Worm (Caenorhabditis elegans) whole organism, L3 larva: ENCODE data around the gene srlf-4.

ENCODE experiments used
- R02D3.7 ChIP-seq: fragments of 150-350 bp; optimal IDR thresholded peaks from 2 replicates; lab custom pipeline; 2014; ENCODE audit warnings: missing biosample characterization, missing genetic modification characterization
- ZK546.5 ChIP-seq: sonication (generic microtip); optimal IDR thresholded peaks from 2 replicates; lab custom pipeline; 2017; ENCODE audit warnings: missing biosample characterization, missing genetic modification characterization
- aly-2 ChIP-seq: fragments of 150-350 bp; optimal IDR thresholded peaks from 2 replicates; lab custom pipeline; 2014; ENCODE audit warnings: missing biosample characterization, missing genetic modification characterization
- ama-1 ChIP-seq: fragments of 150-350 bp; optimal IDR thresholded peaks from 2 replicates; lab custom pipeline; 2018
- ceh-16 ChIP-seq: sonication (generic microtip); optimal IDR thresholded peaks from 2 replicates; lab custom pipeline; 2017; ENCODE audit warnings: missing biosample characterization, missing genetic modification characterization
- ceh-28 ChIP-seq: fragments of 150-350 bp; optimal IDR thresholded peaks from 2 replicates; lab custom pipeline; 2014; ENCODE audit warnings: missing biosample characterization, missing genetic modification reagents, missing genetic modification characterization
- ceh-9 ChIP-seq: sonication (generic microtip); optimal IDR thresholded peaks from 2 replicates; lab custom pipeline; 2018; ENCODE audit warnings: missing biosample characterization, missing genetic modification characterization
- daf-12 ChIP-seq: fragments of 150-350 bp; optimal IDR thresholded peaks from 2 replicates; lab custom pipeline; 2014; ENCODE audit warnings: missing biosample characterization, missing genetic modification reagents, missing genetic modification characterization
- egl-27 ChIP-seq: sonication (generic microtip); optimal IDR thresholded peaks from 4 replicates; lab custom pipeline; 2017; ENCODE audit warnings: missing biosample characterization, missing genetic modification reagents, missing genetic modification characterization
- elt-1 ChIP-seq: fragments of 150-350 bp; optimal IDR thresholded peaks from 2 replicates; lab custom pipeline; 2014; ENCODE audit warnings: missing biosample characterization, missing genetic modification characterization
- elt-2 ChIP-seq: sonication (generic microtip); optimal IDR thresholded peaks from 2 replicates; lab custom pipeline; 2016; ENCODE audit warnings: missing genetic modification reagents, mild to moderate bottlenecking, missing genetic modification characterization, missing compliant biosample characterization
- elt-3 ChIP-seq, 3 experiments: fragments of 150-350 bp in 1 of 3; sonication (generic microtip) in 2 of 3; optimal IDR thresholded peaks; 2 replicates in 2 of 3; 4 replicates in 1 of 3; lab custom pipeline; 2014 to 2017; ENCODE audit warnings: missing biosample characterization in 3 of 3, missing genetic modification characterization in 3 of 3
- fkh-2 ChIP-seq: fragments of 150-350 bp; optimal IDR thresholded peaks from 2 replicates; lab custom pipeline; 2014; ENCODE audit warnings: missing biosample characterization, missing genetic modification reagents, missing genetic modification characterization
- fos-1 ChIP-seq: fragments of 150-350 bp; optimal IDR thresholded peaks from 2 replicates; lab custom pipeline; 2014; ENCODE audit warnings: missing biosample characterization, missing genetic modification characterization
- hmg-11 ChIP-seq: sonication (generic microtip); optimal IDR thresholded peaks from 2 replicates; lab custom pipeline; 2016; ENCODE audit warnings: missing genetic modification characterization, missing compliant biosample characterization
- jun-1 ChIP-seq: fragments of 150-350 bp; optimal IDR thresholded peaks from 2 replicates; lab custom pipeline; 2014; ENCODE audit warnings: missing biosample characterization, missing genetic modification reagents, missing genetic modification characterization
- lin-15B ChIP-seq: fragments of 150-350 bp; optimal IDR thresholded peaks from 2 replicates; lab custom pipeline; 2014; ENCODE audit warnings: missing biosample characterization, missing genetic modification characterization
- lin-39 ChIP-seq: fragments of 150-350 bp; optimal IDR thresholded peaks from 2 replicates; lab custom pipeline; 2018; ENCODE audit warnings: missing biosample characterization, missing genetic modification reagents, missing genetic modification characterization
- lsy-12 ChIP-seq: sonication (generic microtip); optimal IDR thresholded peaks from 2 replicates; lab custom pipeline; 2016; ENCODE audit warnings: mild to moderate bottlenecking, missing genetic modification characterization, missing compliant biosample characterization
- mml-1 ChIP-seq: fragments of 150-350 bp; sonication (generic microtip); optimal IDR thresholded peaks from 3 replicates; lab custom pipeline; 2014; ENCODE audit warnings: missing biosample characterization, missing genetic modification characterization
- nhr-12 ChIP-seq: fragments of 150-350 bp; optimal IDR thresholded peaks from 2 replicates; lab custom pipeline; 2014; ENCODE audit warnings: missing biosample characterization, missing genetic modification characterization
- nhr-25 ChIP-seq: sonication (generic microtip); optimal IDR thresholded peaks from 2 replicates; lab custom pipeline; 2017; ENCODE audit warnings: missing biosample characterization, missing genetic modification characterization
- nhr-28 ChIP-seq: fragments of 150-350 bp; optimal IDR thresholded peaks from 2 replicates; lab custom pipeline; 2014; ENCODE audit warnings: missing biosample characterization, missing genetic modification characterization
- nhr-43 ChIP-seq: sonication (generic microtip); optimal IDR thresholded peaks from 2 replicates; lab custom pipeline; 2016; ENCODE audit warnings: mild to moderate bottlenecking, missing genetic modification characterization, missing compliant biosample characterization; ENCODE audit not compliant: poor library complexity, severe bottlenecking
- nhr-67 ChIP-seq: fragments of 150-350 bp; optimal IDR thresholded peaks from 2 replicates; lab custom pipeline; 2014; ENCODE audit warnings: missing biosample characterization, missing genetic modification characterization
- nhr-76 ChIP-seq: fragments of 150-350 bp; sonication (generic microtip); optimal IDR thresholded peaks from 5 replicates; lab custom pipeline; 2014; ENCODE audit warnings: missing biosample characterization, missing genetic modification characterization
- pha-4 ChIP-seq: fragments of 150-350 bp; optimal IDR thresholded peaks from 2 replicates; lab custom pipeline; 2014; ENCODE audit warnings: missing biosample characterization, missing genetic modification reagents, missing genetic modification characterization
- pqm-1 ChIP-seq: fragments of 150-350 bp; optimal IDR thresholded peaks from 2 replicates; lab custom pipeline; 2017; ENCODE audit warnings: missing biosample characterization, missing genetic modification characterization, inconsistent platforms
- sea-2 ChIP-seq: fragments of 150-350 bp; sonication (generic microtip); optimal IDR thresholded peaks from 4 replicates; lab custom pipeline; 2014; ENCODE audit warnings: missing biosample characterization, missing genetic modification reagents, missing genetic modification characterization
- skn-1 ChIP-seq: fragments of 150-350 bp; optimal IDR thresholded peaks from 2 replicates; lab custom pipeline; 2014; ENCODE audit warnings: missing biosample characterization, missing genetic modification characterization
- snpc-4 ChIP-seq: fragments of 150-350 bp; optimal IDR thresholded peaks from 2 replicates; lab custom pipeline; 2014; ENCODE audit warnings: missing biosample characterization, missing genetic modification characterization
- unc-39 ChIP-seq: sonication (generic microtip); optimal IDR thresholded peaks from 4 replicates; lab custom pipeline; 2017; ENCODE audit warnings: missing biosample characterization, missing genetic modification characterization
- unc-62 ChIP-seq: fragments of 150-350 bp; sonication (generic microtip); optimal IDR thresholded peaks from 4 replicates; lab custom pipeline; 2014; ENCODE audit warnings: missing biosample characterization, missing genetic modification reagents, missing genetic modification characterization
- zag-1 ChIP-seq: fragments of 150-350 bp; optimal IDR thresholded peaks from 2 replicates; lab custom pipeline; 2014; ENCODE audit warnings: missing biosample characterization, missing genetic modification characterization
- ztf-11 ChIP-seq: fragments of 150-350 bp; optimal IDR thresholded peaks from 2 replicates; lab custom pipeline; 2014; ENCODE audit warnings: missing biosample characterization, missing genetic modification characterization
- ztf-4 ChIP-seq: fragments of 150-350 bp; optimal IDR thresholded peaks from 2 replicates; lab custom pipeline; 2014; ENCODE audit warnings: missing biosample characterization, missing genetic modification characterization

The srlf-4 gene

DNA sequence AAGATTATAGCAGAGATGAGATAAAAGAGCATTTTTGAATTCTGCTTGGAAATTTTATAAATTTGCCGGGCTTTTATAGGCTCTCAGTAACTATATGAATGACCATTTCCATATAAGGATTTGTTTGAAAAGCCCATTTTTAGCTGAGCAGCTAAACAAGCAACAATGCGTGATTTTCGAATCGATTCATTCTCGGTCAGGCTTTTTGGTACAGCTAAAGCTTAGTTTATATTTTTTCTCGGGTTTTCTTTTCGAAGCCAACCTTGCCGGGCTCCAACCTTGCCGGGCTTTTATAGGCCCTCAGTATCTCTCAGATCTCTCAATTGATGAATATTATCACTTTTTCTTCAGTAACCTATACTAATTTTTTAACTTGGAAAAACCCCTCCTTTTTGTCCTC lies at the start of gene srlf-4:
Gene srlf-4 (minus strand): TSS at position 101 of the 400 bp plus-strand sequence.
- no peak for TF ChIP-seq nhr-28 (tag; lab: Kevin White, UChicago)
- TF ChIP-seq ceh-28 (tag; lab: Kevin White, UChicago): no peak
- no peak for TF ChIP-seq nhr-76 (tag; lab: Kevin White, UChicago)
- no peak for TF ChIP-seq unc-62
- TF ChIP-seq hmg-11 (tag; lab: Kevin White, UChicago): no peak
- no peak for TF ChIP-seq lin-15B (tag; lab: Kevin White, UChicago)
- TF ChIP-seq lsy-12 (tag; lab: Kevin White, UChicago): no peak
- TF ChIP-seq fos-1 (tag; lab: Kevin White, UChicago): no peak
- no peak for TF ChIP-seq fkh-2 (tag; lab: Kevin White, UChicago)
- no peak for TF ChIP-seq R02D3.7 (tag; lab: Kevin White, UChicago)
- no peak for TF ChIP-seq daf-12 (tag; lab: Kevin White, UChicago)
- no peak for TF ChIP-seq nhr-25
- TF ChIP-seq ZK546.5: no peak
- TF ChIP-seq skn-1 (tag; lab: Kevin White, UChicago): no peak
- TF ChIP-seq lin-39: no peak
- TF ChIP-seq nhr-67 (tag; lab: Kevin White, UChicago): no peak
- no peak for TF ChIP-seq aly-2 (tag; lab: Kevin White, UChicago)
- TF ChIP-seq ztf-4: no peak
- TF ChIP-seq nhr-12: no peak

- TF ChIP-seq ceh-28 (tag; lab: Kevin White, UChicago): no peak
- peak; percentile 35 for TF ChIP-seq pqm-1
- TF ChIP-seq elt-1 (tag; lab: Kevin White, UChicago): no peak
- no peak for TF ChIP-seq ztf-11 (tag; lab: Kevin White, UChicago)
- no peak for TF ChIP-seq egl-27 (tag; lab: Kevin White, UChicago)
- no peak for TF ChIP-seq hmg-11 (tag; lab: Kevin White, UChicago)
- TF ChIP-seq elt-2 (tag; lab: Kevin White, UChicago): peak; percentile 67
- no peak for TF ChIP-seq nhr-43 (tag; lab: Kevin White, UChicago)
- no peak for TF ChIP-seq pha-4 (tag; lab: Kevin White, UChicago)
- no peak for TF ChIP-seq mml-1 (tag; lab: Kevin White, UChicago)
- TF ChIP-seq sea-2 (GFP tag; lab: Kevin White, UChicago): no peak
- TF ChIP-seq zag-1 (tag; lab: Kevin White, UChicago): no peak
These were observed 49.1 kb upstream of the srlf-4 start, which contains the start of gene F55G11.4 for ce11 chrIV:12973336-12973735. Gene F55G11.4, plus strand, starts transcription at chrIV:12973624.

DNA sequence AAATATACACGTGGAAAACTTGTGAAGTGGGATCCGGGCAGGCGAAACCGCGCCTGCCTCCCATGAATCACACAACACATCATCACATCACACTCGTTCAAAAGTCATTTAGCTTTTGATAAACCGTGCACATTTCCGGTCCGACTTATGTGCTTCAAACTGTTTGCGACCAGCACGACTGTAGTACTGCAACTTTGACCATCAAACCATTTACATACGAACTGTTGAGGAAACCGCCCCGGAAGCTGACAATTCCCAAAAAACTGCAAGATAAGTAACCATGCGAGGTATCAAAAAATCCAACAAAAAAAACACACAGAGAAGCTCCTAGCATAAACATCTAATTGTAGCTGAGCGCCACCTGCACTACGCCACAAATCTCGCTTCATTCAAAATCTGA lies 48.5 kb upstream of the srlf-4 start:
- TF ChIP-seq ZK546.5 (no peak), unc-39 (no peak)

ce11 chrIV:12971994-12972520 lies 47.8 kb upstream of the srlf-4 start:
- no peak for TF ChIP-seq ceh-9 (tag; lab: Kevin White, UChicago)
- no peak for TF ChIP-seq lsy-12 (tag; lab: Kevin White, UChicago)
- TF ChIP-seq nhr-28 (tag; lab: Kevin White, UChicago): no peak
- TF ChIP-seq elt-2 (tag; lab: Kevin White, UChicago): peak; percentile 78

- TF ChIP-seq elt-2 (tag; lab: Kevin White, UChicago) (peak; percentile 76), jun-1 (no peak), unc-39 (no peak)
These were observed 44.9 kb upstream of the srlf-4 start, which contains the start of gene F55G11.2 for ce11 chrIV:12969141-12969540. Gene F55G11.2, minus strand, starts transcription at chrIV:12969289.

DNA sequence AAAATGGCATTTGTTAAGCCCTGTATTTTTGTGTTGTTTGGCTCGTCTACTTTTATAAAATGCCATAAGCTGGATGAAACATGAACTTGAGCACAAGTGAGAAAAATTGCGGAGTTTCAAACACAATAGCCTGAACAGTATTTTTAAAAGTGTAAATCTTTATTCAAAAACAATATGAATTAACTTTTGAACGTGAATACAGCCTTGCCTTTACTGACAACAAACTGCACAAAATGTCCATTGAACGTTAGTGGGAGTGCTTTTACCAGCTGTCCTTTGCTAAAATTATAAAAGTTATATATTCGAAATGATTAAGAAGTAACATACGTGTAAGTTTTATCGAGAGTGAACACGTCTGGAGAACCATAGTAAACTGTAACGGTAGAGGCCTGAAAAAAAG lies 43.1 kb upstream of the srlf-4 start:
- no peak for TF ChIP-seq nhr-12
- TF ChIP-seq egl-27 (tag; lab: Kevin White, UChicago): no peak
- no peak for TF ChIP-seq lsy-12 (tag; lab: Kevin White, UChicago)
- TF ChIP-seq snpc-4: no peak
- TF ChIP-seq sea-2 (GFP tag; lab: Kevin White, UChicago): no peak
- TF ChIP-seq elt-3 (tag; optimal IDR thresholded peaks at IDR 0.05; lab: Kevin White, UChicago): no peak
- no peak for TF ChIP-seq fkh-2 (tag; lab: Kevin White, UChicago)
- no peak for TF ChIP-seq ceh-16 (tag; lab: Kevin White, UChicago)
- no peak for TF ChIP-seq nhr-25
- no peak for TF ChIP-seq ama-1
- TF ChIP-seq elt-2 (tag; lab: Kevin White, UChicago): no peak
